Fruit fly (Drosophila melanogaster) whole organism, wandering third instar larva: ENCODE results near the gene CG8562.

Source experiments
- CrebA ChIP-seq: fragments of 200-800 bp; sonication (Bioruptor generic); optimal IDR thresholded peaks from 2 replicates; lab custom pipeline; 2016; ENCODE audit warnings: missing biosample characterization, mild to moderate bottlenecking, missing genetic modification characterization, borderline replicate concordance
- Dfd ChIP-seq: fragments of >200 bp; optimal IDR thresholded peaks from 2 replicates; lab custom pipeline; 2017; ENCODE audit warnings: missing biosample characterization, missing genetic modification characterization
- Hr78 ChIP-seq: fragments of >200 bp; optimal IDR thresholded peaks from 2 replicates; lab custom pipeline; 2017; ENCODE audit warnings: missing biosample characterization, missing genetic modification characterization
- N ChIP-seq: fragments of >200 bp; optimal IDR thresholded peaks from 2 replicates; lab custom pipeline; 2018; ENCODE audit warnings: missing biosample characterization, missing external identifiers, missing genetic modification characterization
- Sp1 ChIP-seq: fragments of 200-800 bp; sonication (Bioruptor generic); optimal IDR thresholded peaks from 3 replicates; lab custom pipeline; 2019; ENCODE audit warnings: missing biosample characterization, mild to moderate bottlenecking, missing genetic modification characterization, moderate library complexity
- dsf ChIP-seq: sonication (Bioruptor generic); optimal IDR thresholded peaks from 2 replicates; lab custom pipeline; 2016; ENCODE audit warnings: missing biosample characterization, missing genetic modification characterization, borderline replicate concordance
- jim ChIP-seq: fragments of 175-275, 200-325 bp; sonication (Bioruptor generic); optimal IDR thresholded peaks from 2 replicates; lab custom pipeline; 2016; ENCODE audit warnings: missing biosample characterization, mild to moderate bottlenecking, missing genetic modification characterization
- lola ChIP-seq: fragments of >200 bp; optimal IDR thresholded peaks from 2 replicates; lab custom pipeline; 2017; ENCODE audit warnings: missing biosample characterization, missing genetic modification characterization
- pan ChIP-seq: fragments of >200 bp; optimal IDR thresholded peaks from 2 replicates; lab custom pipeline; 2017
- tai ChIP-seq: sonication (Bioruptor generic); optimal IDR thresholded peaks from 2 replicates; lab custom pipeline; 2016; ENCODE audit warnings: missing biosample characterization, missing genetic modification characterization

- no peak for TF ChIP-seq Dfd (GFP tag; lab: Kevin White, UChicago)
- TF ChIP-seq dsf: no peak
- no peak for TF ChIP-seq CrebA
- no peak for TF ChIP-seq lola (GFP tag; lab: Kevin White, UChicago)
- no peak for TF ChIP-seq jim
- no peak for TF ChIP-seq Sp1 (GFP tag; lab: Kevin White, UChicago)
- TF ChIP-seq pan (lab: Kevin White, UChicago): no peak
- no peak for TF ChIP-seq tai
- TF ChIP-seq Hr78 (GFP tag; lab: Kevin White, UChicago): no peak
- TF ChIP-seq N: no peak
These were observed 34.2 kb downstream of the CG8562 start for dm6 chr3L:7432265-7432664.
